Worm (Caenorhabditis elegans) whole organism, L2 larva: ENCODE data around the gene C29F7.10.

Source experiments
- R02D3.7 ChIP-seq: fragments of 150-350 bp; optimal IDR thresholded peaks from 2 replicates; lab custom pipeline; 2014; ENCODE audit warnings: missing biosample characterization, missing genetic modification characterization
- Y55F3AM.14 ChIP-seq: fragments of 200-800 bp; sonication (Bioruptor generic); optimal IDR thresholded peaks from 2 replicates; lab custom pipeline; 2018; ENCODE audit warnings: mild to moderate bottlenecking, missing genetic modification characterization, missing compliant biosample characterization
- aly-2 ChIP-seq: fragments of 150-350 bp; optimal IDR thresholded peaks from 2 replicates; lab custom pipeline; 2014; ENCODE audit warnings: missing biosample characterization, missing genetic modification characterization
- crh-2 ChIP-seq: sonication (generic microtip); optimal IDR thresholded peaks from 2 replicates; lab custom pipeline; 2017; ENCODE audit warnings: missing biosample characterization, missing genetic modification characterization
- elt-1 ChIP-seq: fragments of 150-350 bp; optimal IDR thresholded peaks from 2 replicates; lab custom pipeline; 2014; ENCODE audit warnings: missing biosample characterization, missing genetic modification characterization
- lin-13 ChIP-seq: fragments of 150-350 bp; optimal IDR thresholded peaks from 2 replicates; lab custom pipeline; 2014; ENCODE audit warnings: missing biosample characterization, missing genetic modification reagents, missing genetic modification characterization
- lin-39 ChIP-seq: fragments of 150-350 bp; optimal IDR thresholded peaks from 2 replicates; lab custom pipeline; 2014; ENCODE audit warnings: missing biosample characterization, missing genetic modification reagents, missing genetic modification characterization
- nhr-129 ChIP-seq: fragments of 150-350 bp; optimal IDR thresholded peaks from 2 replicates; lab custom pipeline; 2014; ENCODE audit warnings: missing biosample characterization, missing genetic modification characterization
- nhr-23 ChIP-seq: fragments of 150-350 bp; optimal IDR thresholded peaks from 2 replicates; lab custom pipeline; 2014; ENCODE audit warnings: missing biosample characterization, missing genetic modification reagents, missing genetic modification characterization
- skn-1 ChIP-seq: sonication (generic microtip); optimal IDR thresholded peaks from 2 replicates; lab custom pipeline; 2017; ENCODE audit warnings: missing biosample characterization, missing genetic modification characterization
- unc-62 ChIP-seq: fragments of 150-350 bp; optimal IDR thresholded peaks from 2 replicates; lab custom pipeline; 2014; ENCODE audit warnings: missing biosample characterization, missing genetic modification reagents, missing genetic modification characterization
- zag-1 ChIP-seq: fragments of 150-350 bp; optimal IDR thresholded peaks from 2 replicates; lab custom pipeline; 2014; ENCODE audit warnings: missing biosample characterization, missing genetic modification characterization

ce11 chrX:13383273-13383672, 48.0 kb downstream of the C29F7.10 start:
- no peak for TF ChIP-seq Y55F3AM.14 (GFP tag; lab: Kevin White, UChicago)
- TF ChIP-seq zag-1 (tag; lab: Kevin White, UChicago), result no peak
- no peak for TF ChIP-seq lin-13 (GFP tag; lab: Kevin White, UChicago)
- TF ChIP-seq aly-2 (tag; lab: Kevin White, UChicago), result no peak
- no peak for TF ChIP-seq elt-1
- TF ChIP-seq unc-62, result no peak
- no peak for TF ChIP-seq lin-39
- TF ChIP-seq skn-1, result no peak
- no peak for TF ChIP-seq R02D3.7 (tag; lab: Kevin White, UChicago)
- TF ChIP-seq nhr-129 (tag; lab: Kevin White, UChicago), result peak; percentile 33
- no peak for TF ChIP-seq nhr-23 (tag; lab: Kevin White, UChicago)
- TF ChIP-seq crh-2 (tag; lab: Kevin White, UChicago), result no peak
